Fruit fly (Drosophila melanogaster): ENCODE measurements around the gene Cpr73D.

Cpr73D gene

dm6 chr3L:16957534-16958396 lies at the start of gene Cpr73D:
TSS of gene Cpr73D (minus strand) at chr3L:16957689.
- TF ChIP-seq Jra (GFP tag; optimal IDR thresholded peaks at IDR 0.05) (no peak), h (GFP tag; optimal IDR thresholded peaks at IDR 0.05) (peak; percentile 52)

DNA sequence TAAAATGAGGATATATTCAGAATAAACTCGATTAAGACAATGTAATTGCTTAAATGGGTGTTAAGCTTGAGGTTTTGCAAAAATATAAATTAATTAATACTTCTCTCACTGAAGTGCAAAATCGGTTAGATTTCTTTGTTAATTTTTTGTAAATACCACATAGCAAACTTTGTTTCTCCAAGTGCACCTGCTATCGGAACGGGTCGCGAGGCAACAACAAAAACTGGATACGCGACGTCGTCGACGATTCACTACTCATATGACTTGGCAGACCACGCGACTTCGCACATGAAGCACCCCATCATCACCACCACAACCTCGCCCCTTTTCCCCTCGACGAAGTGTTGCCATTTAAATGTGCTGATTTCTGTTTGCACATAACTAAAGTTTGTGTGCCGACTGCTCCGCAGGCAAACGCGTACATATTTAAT lies 49.6 kb upstream of the Cpr73D start:
- peak; percentile 10 for TF ChIP-seq Hnf4 (GFP tag; optimal IDR thresholded peaks at IDR 0.05)
- TF ChIP-seq Mio (GFP tag; optimal IDR thresholded peaks at IDR 0.05): no peak
- TF ChIP-seq foxo (GFP tag; optimal IDR thresholded peaks at IDR 0.05): peak in 1 of 2 experiments; percentile 51
- no peak for TF ChIP-seq sv (GFP tag; optimal IDR thresholded peaks at IDR 0.05)
- no peak for TF ChIP-seq Rel (GFP tag; optimal IDR thresholded peaks at IDR 0.05)
- TF ChIP-seq Rel (tag; optimal IDR thresholded peaks at IDR 0.05): peak; percentile 19
- TF ChIP-seq h (GFP tag; optimal IDR thresholded peaks at IDR 0.05): peak; percentile 62
- no peak for TF ChIP-seq Dfd (GFP tag; optimal IDR thresholded peaks at IDR 0.05)
- TF ChIP-seq rgr (GFP tag; optimal IDR thresholded peaks at IDR 0.05): peak; percentile 30
- no peak for TF ChIP-seq Myc (optimal IDR thresholded peaks at IDR 0.05)
- TF ChIP-seq fru (GFP tag; optimal IDR thresholded peaks at IDR 0.05): peak; percentile 12
- no peak for TF ChIP-seq dmrt93B (GFP tag; optimal IDR thresholded peaks at IDR 0.05)
- TF ChIP-seq Sp1 (GFP tag; optimal IDR thresholded peaks at IDR 0.05): peak; percentile 9
- TF ChIP-seq psq (GFP tag; optimal IDR thresholded peaks at IDR 0.05): no peak
- TF ChIP-seq HLH106 (tag; optimal IDR thresholded peaks at IDR 0.05): peak; percentile 44
- peak; percentile 34 for TF ChIP-seq OdsH (GFP tag; optimal IDR thresholded peaks at IDR 0.05)

- TF ChIP-seq Jra (GFP tag; optimal IDR thresholded peaks at IDR 0.05) (no peak), rgr (GFP tag; optimal IDR thresholded peaks at IDR 0.05) (peak; percentile 28), Rel (GFP tag; optimal IDR thresholded peaks at IDR 0.05) (no peak), Rel (tag; optimal IDR thresholded peaks at IDR 0.05) (peak; percentile 46), sage (GFP tag; optimal IDR thresholded peaks at IDR 0.05) (no peak), jim (GFP tag; optimal IDR thresholded peaks at IDR 0.05) (no peak), h (GFP tag; optimal IDR thresholded peaks at IDR 0.05) (peak; percentile 46), br (GFP tag; optimal IDR thresholded peaks at IDR 0.05) (no peak), foxo (GFP tag; optimal IDR thresholded peaks at IDR 0.05) (peak in 1 of 2 experiments; percentile 14), woc (GFP tag; optimal IDR thresholded peaks at IDR 0.05) (no peak), N (GFP tag; optimal IDR thresholded peaks at IDR 0.05) (no peak), Hr83 (GFP tag; optimal IDR thresholded peaks at IDR 0.05; ENCODE audit: poor library complexity, severe bottlenecking) (peak; percentile 1)
Observed at dm6 chr3L:17006250-17006693, 48.8 kb upstream of the Cpr73D start.

DNA sequence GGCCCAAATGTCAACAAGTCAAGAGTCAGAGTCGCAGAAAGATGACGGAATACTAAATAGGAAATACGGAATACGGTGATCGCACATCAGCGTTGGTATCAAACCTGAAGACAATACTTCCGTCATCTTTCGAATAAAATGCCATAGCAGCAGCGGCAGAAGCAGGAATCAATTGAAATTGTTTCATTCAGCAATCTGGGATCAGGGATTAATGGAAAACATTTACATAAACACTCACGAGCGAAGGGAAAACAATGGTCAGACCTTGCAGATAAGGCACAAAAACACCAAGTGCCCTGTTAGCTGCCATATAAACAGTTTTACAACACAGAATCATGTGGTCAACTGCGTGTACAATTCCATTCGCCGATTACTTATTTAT lies 47.9 kb upstream of the Cpr73D start:
- no peak for TF ChIP-seq sv (GFP tag; optimal IDR thresholded peaks at IDR 0.05)
- TF ChIP-seq Rel (GFP tag; optimal IDR thresholded peaks at IDR 0.05): no peak
- TF ChIP-seq Rel (tag; optimal IDR thresholded peaks at IDR 0.05): peak; percentile 24

DNA sequence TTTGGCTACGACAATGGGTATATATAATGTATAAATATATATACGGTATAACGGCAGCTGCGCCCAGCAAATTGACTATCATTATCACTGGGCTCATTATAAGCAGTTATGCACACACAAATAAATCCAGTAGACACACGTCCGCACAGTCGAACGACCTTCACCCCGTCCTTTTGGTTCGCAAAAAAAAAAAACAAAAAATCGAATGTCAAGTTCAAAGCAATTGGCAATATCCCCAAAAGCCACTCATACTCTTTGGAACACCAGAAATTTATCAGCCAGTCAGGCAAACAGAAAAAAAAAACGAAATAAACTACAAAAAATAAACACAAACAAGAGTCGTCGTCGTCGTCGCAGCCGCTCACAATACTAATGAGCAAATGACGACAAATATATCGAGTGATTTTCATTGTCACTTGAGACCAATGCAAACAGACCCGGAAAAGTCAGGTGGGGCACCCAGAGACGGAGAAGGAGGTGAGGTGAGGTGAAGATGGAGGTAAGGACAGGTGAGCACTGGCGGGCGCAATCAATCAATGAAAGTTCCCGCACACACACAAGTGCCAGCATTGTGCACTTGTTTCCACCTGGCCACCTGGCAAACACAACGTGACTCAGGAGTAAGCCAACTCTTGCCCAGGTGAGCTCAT lies 47.4 kb upstream of the Cpr73D start:
- no peak for TF ChIP-seq sage (GFP tag; optimal IDR thresholded peaks at IDR 0.05)
- no peak for TF ChIP-seq N (GFP tag; optimal IDR thresholded peaks at IDR 0.05)
- TF ChIP-seq Dfd (GFP tag; optimal IDR thresholded peaks at IDR 0.05): no peak
- no peak for TF ChIP-seq pan (optimal IDR thresholded peaks at IDR 0.05)
- TF ChIP-seq usp (GFP tag; optimal IDR thresholded peaks at IDR 0.05): no peak
- no peak for TF ChIP-seq ey (GFP tag; optimal IDR thresholded peaks at IDR 0.05)
- peak; percentile 3 for TF ChIP-seq HLH106 (tag; optimal IDR thresholded peaks at IDR 0.05)
- peak; percentile 37 for TF ChIP-seq OdsH (GFP tag; optimal IDR thresholded peaks at IDR 0.05)
- no peak for TF ChIP-seq psq (GFP tag; optimal IDR thresholded peaks at IDR 0.05)
- TF ChIP-seq rgr (GFP tag; optimal IDR thresholded peaks at IDR 0.05): no peak

dm6 chr3L:17004218-17004759 lies 46.8 kb upstream of the Cpr73D start:
- TF ChIP-seq foxo (GFP tag; optimal IDR thresholded peaks at IDR 0.05) (peak in 1 of 2 experiments; percentile 66), OdsH (GFP tag; optimal IDR thresholded peaks at IDR 0.05) (peak; percentile 40), psq (GFP tag; optimal IDR thresholded peaks at IDR 0.05) (peak; percentile 30), fru (GFP tag; optimal IDR thresholded peaks at IDR 0.05) (peak; percentile 76), br (GFP tag; optimal IDR thresholded peaks at IDR 0.05) (peak; percentile 74), brk (GFP tag; optimal IDR thresholded peaks at IDR 0.05) (no peak), sage (GFP tag; optimal IDR thresholded peaks at IDR 0.05) (no peak), CG9705 (GFP tag; optimal IDR thresholded peaks at IDR 0.05) (no peak), Sp1 (GFP tag; optimal IDR thresholded peaks at IDR 0.05) (peak; percentile 66), Hr78 (GFP tag; optimal IDR thresholded peaks at IDR 0.05) (no peak), sv (GFP tag; optimal IDR thresholded peaks at IDR 0.05) (peak; percentile 70), Hr83 (GFP tag; optimal IDR thresholded peaks at IDR 0.05; ENCODE audit: poor library complexity, severe bottlenecking) (no peak), h (GFP tag; optimal IDR thresholded peaks at IDR 0.05) (peak; percentile 63), dmrt93B (GFP tag; optimal IDR thresholded peaks at IDR 0.05) (peak; percentile 74), Hnf4 (GFP tag; optimal IDR thresholded peaks at IDR 0.05) (peak; percentile 45), usp (GFP tag; optimal IDR thresholded peaks at IDR 0.05) (no peak), ey (GFP tag; optimal IDR thresholded peaks at IDR 0.05) (peak; percentile 74), HLH106 (tag; optimal IDR thresholded peaks at IDR 0.05) (peak; percentile 73), rgr (GFP tag; optimal IDR thresholded peaks at IDR 0.05) (peak; percentile 63), woc (GFP tag; optimal IDR thresholded peaks at IDR 0.05) (peak; percentile 45), CrebA (GFP tag; optimal IDR thresholded peaks at IDR 0.05; ENCODE audit: borderline replicate concordance) (no peak)
